Fruit fly (Drosophila melanogaster) Kc167 (cell line): ENCODE data around the gene Actn.

Experiments
- Myc ChIP-seq: fragments of >200 bp; optimal IDR thresholded peaks from 2 replicates; lab custom pipeline; 2017; ENCODE audit warnings: missing external identifiers
- h ChIP-seq: fragments of >200 bp; optimal IDR thresholded peaks from 3 replicates; lab custom pipeline; 2018; ENCODE audit warnings: missing external identifiers
- psq ChIP-seq: fragments of >200 bp; optimal IDR thresholded peaks from 2 replicates; lab custom pipeline; 2017; ENCODE audit warnings: missing external identifiers
- ttk ChIP-seq: sonication (Bioruptor generic); optimal IDR thresholded peaks from 2 replicates; lab custom pipeline; 2017; ENCODE audit warnings: missing external identifiers

DNA sequence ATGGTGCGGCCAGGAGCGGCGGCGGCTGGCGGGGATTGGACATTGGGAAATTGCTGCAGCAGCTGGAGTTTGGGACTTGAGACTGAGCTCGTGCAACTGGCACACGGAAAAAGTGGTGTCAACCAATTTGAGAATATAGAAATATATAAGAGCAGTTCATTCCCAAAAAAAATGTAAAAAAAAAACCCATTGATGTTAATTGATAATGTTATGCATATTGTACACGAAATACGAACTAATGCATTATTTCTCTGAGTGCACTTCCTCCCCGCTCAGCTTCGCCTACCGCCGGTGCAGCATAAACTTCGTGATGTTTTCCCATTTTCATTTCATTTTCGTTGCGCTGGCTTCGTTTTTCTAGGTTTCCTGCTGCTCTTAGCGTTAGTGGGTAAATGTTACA lies 62.4 kb downstream of the Actn start:
- TF ChIP-seq psq (no peak), Myc (lab: Kevin White, UChicago) (no peak), h (lab: Kevin White, UChicago) (no peak), ttk (lab: Kevin White, UChicago) (no peak)
